Worm (Caenorhabditis elegans): ENCODE data around the gene sri-28.

DNA sequence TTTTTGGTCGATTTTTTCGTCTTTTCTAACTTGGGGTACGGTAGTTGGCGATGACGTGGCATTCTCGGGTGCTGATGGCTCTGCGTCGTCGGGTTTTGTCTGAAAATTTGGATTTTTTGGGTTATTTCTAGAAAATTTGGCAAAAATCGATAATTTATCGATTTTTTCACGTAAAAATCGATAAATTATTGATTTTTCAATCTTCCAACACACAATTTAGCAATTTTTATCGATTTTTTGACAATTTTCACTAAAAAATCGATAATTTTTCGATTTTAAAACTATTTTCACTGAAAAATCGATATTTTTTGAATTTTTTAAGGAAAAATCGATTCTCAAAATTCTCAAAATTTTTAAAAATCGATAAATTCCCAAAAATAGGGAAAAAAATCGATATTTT is 14.4 kb downstream of the sri-28 start:
- TF ChIP-seq mab-5 (tag; optimal IDR thresholded peaks at IDR 0.05) (no peak), nhr-6 (tag; optimal IDR thresholded peaks at IDR 0.05) (no peak), lsy-2 (tag; optimal IDR thresholded peaks at IDR 0.05) (no peak), alr-1 (tag; optimal IDR thresholded peaks at IDR 0.05) (no peak), snpc-4 (tag; optimal IDR thresholded peaks at IDR 0.05) (no peak), blmp-1 (tag; optimal IDR thresholded peaks at IDR 0.05; ENCODE audit: insufficient read depth) (no peak), lin-13 (GFP tag; optimal IDR thresholded peaks at IDR 0.05) (no peak), ztf-4 (tag; optimal IDR thresholded peaks at IDR 0.05) (no peak), fos-1 (tag; optimal IDR thresholded peaks at IDR 0.05) (no peak), unc-55 (GFP tag; optimal IDR thresholded peaks at IDR 0.05) (no peak)

All from whole organism, L2 larva.